Fruit fly (Drosophila melanogaster) whole organism, pupa: ENCODE measurements around the gene RIOK1.
A peak's percentile ranks its signal among the peaks of the same experiment; 100 is the strongest.

Experiments used
- CG10348 ChIP-seq: fragments of 200-800 bp; sonication (Bioruptor generic); IDR thresholded peaks from 2 replicates; pipeline ENCODE4 v1.3.6; 2022; ENCODE audit warnings: missing biosample characterization, missing genetic modification characterization
- CG32121 ChIP-seq: fragments of 200-800 bp; sonication (Bioruptor generic); IDR thresholded peaks from 2 replicates; pipeline ENCODE4 v1.3.6; 2022; ENCODE audit warnings: missing biosample characterization, missing genetic modification characterization
- CG34367 ChIP-seq: fragments of 200-800 bp; sonication (Bioruptor generic); optimal IDR thresholded peaks from 2 replicates; lab custom pipeline; 2018; ENCODE audit warnings: missing biosample characterization, mild to moderate bottlenecking, missing genetic modification characterization
- CG8159 ChIP-seq: fragments of 200-800 bp; sonication (Bioruptor generic); optimal IDR thresholded peaks from 3 replicates; lab custom pipeline; 2018; ENCODE audit warnings: missing biosample characterization, mild to moderate bottlenecking, missing genetic modification characterization, moderate library complexity
- CG9948 ChIP-seq: fragments of 200-800 bp; sonication (Bioruptor generic); optimal IDR thresholded peaks from 2 replicates; lab custom pipeline; 2018; ENCODE audit warnings: missing biosample characterization, mild to moderate bottlenecking, missing genetic modification characterization, moderate library complexity
- EcR ChIP-seq: fragments of 200-800 bp; sonication (Bioruptor generic); optimal IDR thresholded peaks from 3 replicates; lab custom pipeline; 2019; ENCODE audit warnings: missing biosample characterization, missing genetic modification characterization, mild to moderate bottlenecking, moderate library complexity, missing genetic modification reagents
- Pif1B ChIP-seq: fragments of 200-800 bp; sonication (Bioruptor generic); optimal IDR thresholded peaks from 3 replicates; lab custom pipeline; 2016; ENCODE audit warnings: missing biosample characterization, missing genetic modification characterization

DNA sequence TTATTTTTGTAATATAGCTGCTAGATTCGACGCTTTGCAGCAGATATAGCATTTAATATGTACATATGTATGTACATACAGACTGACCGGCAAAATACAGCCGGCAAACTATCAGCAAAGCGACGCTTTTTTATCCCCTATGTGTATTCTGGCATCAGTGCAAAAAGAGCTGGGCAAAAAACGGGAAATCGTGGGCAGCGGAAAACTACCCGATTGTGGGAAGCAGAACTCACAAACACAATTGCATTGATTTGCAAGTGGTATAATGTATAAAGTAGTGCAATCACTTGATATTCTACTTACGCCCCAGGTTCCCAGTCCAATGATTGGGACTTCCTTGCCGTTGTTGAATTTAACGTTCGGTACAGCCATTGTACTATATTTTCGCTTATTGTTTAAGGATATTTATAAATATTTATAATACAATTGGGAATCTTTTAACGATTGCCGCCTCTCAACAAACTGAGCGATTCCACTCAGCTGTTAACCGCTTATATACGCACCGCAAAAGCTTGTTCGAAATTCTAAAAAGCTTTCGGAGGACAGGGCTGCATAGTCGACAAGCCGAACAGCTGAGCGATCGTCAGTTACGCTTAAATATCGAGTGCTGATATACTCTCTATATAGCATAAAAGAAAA, 24.9 kb downstream of the RIOK1 start:
- TF ChIP-seq CG10348 (GFP tag; lab: Robert Waterston, UW), result no peak
- no peak for TF ChIP-seq CG32121 (GFP tag; lab: Robert Waterston, UW)
- peak; percentile 44 for TF ChIP-seq EcR (GFP tag; lab: Kevin White, UChicago)
- TF ChIP-seq CG8159 (tag; lab: Kevin White, UChicago), result no peak
- TF ChIP-seq Pif1B (GFP tag; lab: Kevin White, UChicago), result peak; percentile 36
- TF ChIP-seq CG34367 (tag; lab: Kevin White, UChicago), result no peak
- no peak for TF ChIP-seq CG9948
